Worm (Caenorhabditis elegans): ENCODE data around the gene nex-1.

The nex-1 gene

DNA sequence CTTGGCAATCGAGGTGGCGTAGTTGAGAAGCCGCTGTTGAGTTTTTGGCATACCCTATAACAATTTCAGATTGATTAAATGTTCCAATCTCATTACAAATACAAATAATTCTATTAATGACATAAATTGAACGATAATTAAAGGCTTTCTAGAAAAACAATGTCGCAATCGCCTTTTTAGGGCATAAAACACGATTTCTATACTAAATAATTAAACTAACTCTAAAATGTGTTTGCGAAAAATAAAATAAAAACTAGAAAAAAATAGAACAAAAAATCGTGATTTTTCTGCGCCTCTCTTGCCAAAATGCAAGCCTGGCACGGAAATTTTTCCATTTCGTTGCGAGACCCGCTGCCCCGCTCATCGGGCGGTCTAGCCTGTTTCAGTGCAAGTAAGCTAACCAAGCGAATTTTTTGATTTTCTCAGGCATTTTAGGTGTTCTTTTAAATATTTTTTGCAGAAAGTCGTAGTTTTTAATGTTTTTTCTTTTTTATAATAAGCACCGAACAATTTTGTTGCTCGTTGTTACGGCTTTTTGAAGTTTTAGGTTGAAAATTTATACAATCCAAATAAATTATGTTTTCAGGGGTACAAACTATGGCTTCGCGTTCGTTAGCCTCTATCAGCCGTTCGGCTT, 2.5 kb downstream of the nex-1 start, which contains the start of the genes C34E10.12, C34E10.10 and atp-2 (continued):
- no peak for TF ChIP-seq daf-12 (tag; optimal IDR thresholded peaks at IDR 0.05)
- no peak for TF ChIP-seq aly-2 (tag; optimal IDR thresholded peaks at IDR 0.05)
- no peak for TF ChIP-seq daf-19 (GFP tag; conservative IDR thresholded peaks at IDR 0.05)
- no peak for TF ChIP-seq Y48G9A.11 (GFP tag; IDR thresholded peaks at IDR 0.05)
- no peak for TF ChIP-seq jun-1 (tag; optimal IDR thresholded peaks at IDR 0.05)
- no peak for TF ChIP-seq nhr-237 (tag; optimal IDR thresholded peaks at IDR 0.05)
- peak; percentile 77 for TF ChIP-seq nhr-77 (tag; optimal IDR thresholded peaks at IDR 0.05)
- no peak for TF ChIP-seq nhr-111 (GFP tag; optimal IDR thresholded peaks at IDR 0.05)
- TF ChIP-seq tag-97 (GFP tag; IDR thresholded peaks at IDR 0.05): no peak
- TF ChIP-seq ces-1 (GFP tag; optimal IDR thresholded peaks at IDR 0.05): peak; percentile 23
- TF ChIP-seq ama-1 (optimal IDR thresholded peaks at IDR 0.05): peak; percentile 88
- no peak for TF ChIP-seq zag-1 (tag; optimal IDR thresholded peaks at IDR 0.05)
- TF ChIP-seq ztf-11 (tag; optimal IDR thresholded peaks at IDR 0.05): no peak
- TF ChIP-seq spr-1 (tag; optimal IDR thresholded peaks at IDR 0.05): peak; percentile 52
- no peak for TF ChIP-seq cey-2 (tag; optimal IDR thresholded peaks at IDR 0.05; ENCODE audit: borderline replicate concordance, insufficient read depth)
- no peak for TF ChIP-seq F49E8.2 (tag; optimal IDR thresholded peaks at IDR 0.05; ENCODE audit: borderline replicate concordance)
- peak; percentile 96 for TF ChIP-seq aha-1 (tag)
- peak; percentile 93 for TF ChIP-seq mes-2 (tag; optimal IDR thresholded peaks at IDR 0.05; ENCODE audit: poor library complexity, severe bottlenecking)
- TF ChIP-seq tra-1 (GFP tag; IDR thresholded peaks at IDR 0.05): no peak
- peak in 1 of 2 experiments; percentile 83 for TF ChIP-seq unc-62 (GFP tag; optimal IDR thresholded peaks at IDR 0.05 in 1 of 2)
- no peak for TF ChIP-seq unc-62 (tag; optimal IDR thresholded peaks at IDR 0.05)
- no peak for TF ChIP-seq madf-5 (GFP tag; IDR thresholded peaks at IDR 0.05)
- peak; percentile 82 for TF ChIP-seq nhr-28 (tag; optimal IDR thresholded peaks at IDR 0.05)
- TF ChIP-seq unc-130 (GFP tag; optimal IDR thresholded peaks at IDR 0.05): peak; percentile 77
- TF ChIP-seq hlh-30 (tag; optimal IDR thresholded peaks at IDR 0.05; ENCODE audit: insufficient read depth): peak; percentile 77
- TF ChIP-seq Y75B8A.6 (GFP tag; IDR thresholded peaks at IDR 0.05): no peak
- TF ChIP-seq hmg-1.1 (GFP tag; IDR thresholded peaks at IDR 0.05): peak; percentile 69
- TF ChIP-seq nhr-25 (tag; optimal IDR thresholded peaks at IDR 0.05; ENCODE audit: borderline replicate concordance, insufficient read depth): peak; percentile 22
- TF ChIP-seq spr-3 (GFP tag; optimal IDR thresholded peaks at IDR 0.05): no peak
- no peak for TF ChIP-seq nhr-42 (GFP tag; IDR thresholded peaks at IDR 0.05)
- TF ChIP-seq rbr-2 (tag; optimal IDR thresholded peaks at IDR 0.05): peak; percentile 77
- TF ChIP-seq zip-11 (GFP tag; IDR thresholded peaks at IDR 0.05): no peak
- no peak for TF ChIP-seq Y5F2A.4 (GFP tag; optimal IDR thresholded peaks at IDR 0.05)
- TF ChIP-seq egl-27 (tag; optimal IDR thresholded peaks at IDR 0.05): no peak
- TF ChIP-seq daf-8 (GFP tag; IDR thresholded peaks at IDR 0.05): no peak
- TF ChIP-seq snpc-1.2 (GFP tag; IDR thresholded peaks at IDR 0.05): no peak
- no peak for TF ChIP-seq ZK337.2 (GFP tag; IDR thresholded peaks at IDR 0.05)
- peak; percentile 91 for TF ChIP-seq nhr-11 (tag; optimal IDR thresholded peaks at IDR 0.05)
- TF ChIP-seq F10B5.3 (tag; optimal IDR thresholded peaks at IDR 0.05): no peak
- no peak for TF ChIP-seq fos-1 (tag; optimal IDR thresholded peaks at IDR 0.05)
- TF ChIP-seq ceh-32 (tag; optimal IDR thresholded peaks at IDR 0.05; ENCODE audit: poor library complexity): no peak
- TF ChIP-seq F44E2.7 (GFP tag; IDR thresholded peaks at IDR 0.05): no peak
- TF ChIP-seq dmd-8 (GFP tag; IDR thresholded peaks at IDR 0.05): no peak
- TF ChIP-seq sdz-12 (GFP tag; optimal IDR thresholded peaks at IDR 0.05): no peak
- peak; percentile 44; the same call in 1 of the 2 replicates for TF ChIP-seq dmd-6 (GFP tag; IDR thresholded peaks at IDR 0.05)
- TF ChIP-seq lin-15B (tag; optimal IDR thresholded peaks at IDR 0.05): no peak
- no peak for TF ChIP-seq mdt-29 (GFP tag; IDR thresholded peaks at IDR 0.05)
- peak; percentile 42; the same call in 1 of the 2 replicates for TF ChIP-seq dmd-9 (GFP tag; IDR thresholded peaks at IDR 0.05)
- 0 out of 2 replicates have a peak, but pooled peaks have one; percentile 14 for TF ChIP-seq pha-4 (GFP tag; IDR thresholded peaks at IDR 0.05)
- TF ChIP-seq pha-4 (tag; optimal IDR thresholded peaks at IDR 0.05): no peak

Measured in whole organism, L4 larva.